Worm (Caenorhabditis elegans): Measurements from ENCODE around the gene Y53G8AM.4.

The Y53G8AM.4 gene

DNA sequence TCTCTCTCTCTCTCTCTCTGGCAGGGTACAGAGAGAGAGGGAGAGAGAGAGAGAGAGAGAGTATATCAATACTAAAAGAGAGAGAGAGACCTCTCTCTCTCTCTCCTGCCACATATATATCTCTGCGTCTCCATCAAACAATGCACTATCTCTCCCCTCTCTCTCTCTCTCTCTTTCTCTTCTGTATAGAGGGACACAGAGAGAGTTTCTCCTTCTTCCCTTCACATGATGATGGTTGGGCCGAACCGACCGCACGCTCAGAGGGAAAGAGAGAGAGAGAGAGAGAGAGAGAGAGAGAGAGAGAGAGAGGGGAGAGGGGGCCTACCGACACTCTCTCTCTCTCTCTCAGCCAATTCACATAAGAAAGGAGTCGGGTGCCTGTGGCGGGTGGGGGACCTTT, 16.2 kb upstream of the Y53G8AM.4 start (continued):
- TF ChIP-seq hlh-30 (tag; optimal IDR thresholded peaks at IDR 0.05; ENCODE audit: insufficient read depth) (peak; percentile 88), ceh-45 (GFP tag; IDR thresholded peaks at IDR 0.05) (no peak), fkh-10 (GFP tag; optimal IDR thresholded peaks at IDR 0.05) (no peak), K02D7.2 (tag; optimal IDR thresholded peaks at IDR 0.05) (no peak), unc-55 (GFP tag; optimal IDR thresholded peaks at IDR 0.05) (peak; percentile 79), F13H6.1 (tag; optimal IDR thresholded peaks at IDR 0.05) (no peak), C38D4.7 (GFP tag; optimal IDR thresholded peaks at IDR 0.05) (peak; percentile 18), unc-86 (tag; optimal IDR thresholded peaks at IDR 0.05) (no peak), pros-1 (tag; optimal IDR thresholded peaks at IDR 0.05) (peak; percentile 51), ceh-34 (tag; optimal IDR thresholded peaks at IDR 0.05) (peak; percentile 64), hlh-13 (GFP tag; optimal IDR thresholded peaks at IDR 0.05) (no peak), syd-9 (tag; optimal IDR thresholded peaks at IDR 0.05) (peak; percentile 25), fkh-6 (tag; optimal IDR thresholded peaks at IDR 0.05) (no peak), ceh-18 (tag; optimal IDR thresholded peaks at IDR 0.05) (peak; percentile 79), rnt-1 (tag; optimal IDR thresholded peaks at IDR 0.05) (peak; percentile 84), sox-2 (GFP tag; IDR thresholded peaks at IDR 0.05) (no peak), unc-42 (tag; optimal IDR thresholded peaks at IDR 0.05) (peak; percentile 15), tbx-7 (tag; optimal IDR thresholded peaks at IDR 0.05) (no peak), ceh-14 (tag; optimal IDR thresholded peaks at IDR 0.05) (peak; percentile 45), ceh-31 (tag; optimal IDR thresholded peaks at IDR 0.05) (peak; percentile 73), ceh-9 (tag; optimal IDR thresholded peaks at IDR 0.05) (no peak), hlh-6 (tag; optimal IDR thresholded peaks at IDR 0.05) (no peak), zip-5 (tag; optimal IDR thresholded peaks at IDR 0.05) (no peak), nfya-1 (tag; optimal IDR thresholded peaks at IDR 0.05) (peak; percentile 70), ceh-24 (tag; optimal IDR thresholded peaks at IDR 0.05) (no peak), sox-4 (tag; optimal IDR thresholded peaks at IDR 0.05) (no peak), ets-4 (tag; optimal IDR thresholded peaks at IDR 0.05) (no peak)

ce11 chrIII:3266602-3267001, 11.1 kb upstream of the Y53G8AM.4 start, which contains the start of gene Y53G8AM.7:
TSS of gene Y53G8AM.7 (minus strand) at chrIII:3266702.
- no peak for TF ChIP-seq ttx-3 (tag; optimal IDR thresholded peaks at IDR 0.05)
- TF ChIP-seq pag-3 (tag; optimal IDR thresholded peaks at IDR 0.05; ENCODE audit: borderline replicate concordance) = no peak
- TF ChIP-seq unc-3 (GFP tag; conservative IDR thresholded peaks at IDR 0.05) = no peak
- TF ChIP-seq unc-3 (tag; optimal IDR thresholded peaks at IDR 0.05) = no peak
- TF ChIP-seq hlh-15 (tag; optimal IDR thresholded peaks at IDR 0.05) = no peak
- no peak for TF ChIP-seq tbx-7 (tag; optimal IDR thresholded peaks at IDR 0.05)
- no peak for TF ChIP-seq syd-9 (tag; optimal IDR thresholded peaks at IDR 0.05)
- TF ChIP-seq hlh-13 (GFP tag; optimal IDR thresholded peaks at IDR 0.05) = no peak
- no peak for TF ChIP-seq pat-9 (tag; optimal IDR thresholded peaks at IDR 0.05)
- no peak for TF ChIP-seq unc-42 (tag; optimal IDR thresholded peaks at IDR 0.05)
- no peak for TF ChIP-seq pha-4 (tag; optimal IDR thresholded peaks at IDR 0.05)

- TF ChIP-seq ceh-24 (tag; optimal IDR thresholded peaks at IDR 0.05) (no peak), pag-3 (tag; optimal IDR thresholded peaks at IDR 0.05; ENCODE audit: borderline replicate concordance) (no peak), ceh-6 (GFP tag; optimal IDR thresholded peaks at IDR 0.05) (no peak), unc-55 (GFP tag; optimal IDR thresholded peaks at IDR 0.05) (no peak), ceh-31 (tag; optimal IDR thresholded peaks at IDR 0.05) (no peak), eyg-1 (tag; optimal IDR thresholded peaks at IDR 0.05) (no peak), hlh-8 (tag; optimal IDR thresholded peaks at IDR 0.05) (no peak), Y22D7AL.16 (tag; optimal IDR thresholded peaks at IDR 0.05) (no peak), ceh-9 (tag; optimal IDR thresholded peaks at IDR 0.05) (no peak), pros-1 (tag; optimal IDR thresholded peaks at IDR 0.05) (no peak), dve-1 (tag; optimal IDR thresholded peaks at IDR 0.05) (no peak), zip-5 (tag; optimal IDR thresholded peaks at IDR 0.05) (no peak), sox-4 (tag; optimal IDR thresholded peaks at IDR 0.05) (no peak), K02D7.2 (tag; optimal IDR thresholded peaks at IDR 0.05) (no peak), lin-11 (tag; optimal IDR thresholded peaks at IDR 0.05) (no peak), ama-1 (optimal IDR thresholded peaks at IDR 0.05) (no peak), odd-2 (tag; optimal IDR thresholded peaks at IDR 0.05) (no peak), che-1 (tag; optimal IDR thresholded peaks at IDR 0.05) (no peak), tbx-2 (tag; optimal IDR thresholded peaks at IDR 0.05) (no peak)
These were observed 8.2 kb upstream of the Y53G8AM.4 start for ce11 chrIII:3263696-3264095.
